Worm (Caenorhabditis elegans) whole organism, late embryonic: ENCODE measurements around the gene F14H12.7.

Source experiments
- C38D4.7 ChIP-seq: fragments of 200-800 bp; sonication (Bioruptor generic); optimal IDR thresholded peaks from 2 replicates; lab custom pipeline; 2018; ENCODE audit warnings: mild to moderate bottlenecking, missing genetic modification characterization, moderate library complexity, missing compliant biosample characterization
- Y22D7AL.16 ChIP-seq: sonication (generic microtip); optimal IDR thresholded peaks from 2 replicates; lab custom pipeline; 2016; ENCODE audit warnings: missing genetic modification characterization, missing compliant biosample characterization
- ceh-19 ChIP-seq: fragments of 200-800 bp; sonication (Bioruptor generic); optimal IDR thresholded peaks from 2 replicates; lab custom pipeline; 2018; ENCODE audit warnings: mild to moderate bottlenecking, missing genetic modification characterization, missing compliant biosample characterization
- ceh-30 ChIP-seq: fragments of 150-350 bp; optimal IDR thresholded peaks from 2 replicates; lab custom pipeline; 2014; ENCODE audit warnings: missing biosample characterization, missing genetic modification characterization
- ceh-45 ChIP-seq: fragments of 200-800 bp; sonication (Bioruptor generic); IDR thresholded peaks from 2 replicates; pipeline ENCODE4 v1.3.6; 2022; ENCODE audit warnings: missing genetic modification reagents, missing genetic modification characterization, missing compliant biosample characterization
- ceh-6 ChIP-seq: fragments of 200-800 bp; sonication (Bioruptor generic); optimal IDR thresholded peaks from 2 replicates; lab custom pipeline; 2018; ENCODE audit warnings: mild to moderate bottlenecking, missing genetic modification characterization, missing compliant biosample characterization
- ceh-9 ChIP-seq: sonication (generic microtip); optimal IDR thresholded peaks from 2 replicates; lab custom pipeline; 2016; ENCODE audit warnings: mild to moderate bottlenecking, missing genetic modification characterization, inconsistent platforms, missing compliant biosample characterization
- elt-2 ChIP-seq: sonication (generic microtip); optimal IDR thresholded peaks from 2 replicates; lab custom pipeline; 2016; ENCODE audit warnings: missing genetic modification reagents, missing genetic modification characterization, missing compliant biosample characterization
- ets-4 ChIP-seq: sonication (generic microtip); optimal IDR thresholded peaks from 2 replicates; lab custom pipeline; 2016; ENCODE audit warnings: missing genetic modification characterization, missing compliant biosample characterization
- eyg-1 ChIP-seq: sonication (generic microtip); optimal IDR thresholded peaks from 2 replicates; lab custom pipeline; 2016; ENCODE audit warnings: missing genotype, missing genetic modification characterization, missing compliant biosample characterization
- gmeb-2 ChIP-seq: sonication (generic microtip); optimal IDR thresholded peaks from 2 replicates; lab custom pipeline; 2016; ENCODE audit warnings: missing genetic modification characterization, inconsistent platforms, missing compliant biosample characterization
- hlh-15 ChIP-seq: sonication (generic microtip); optimal IDR thresholded peaks from 2 replicates; lab custom pipeline; 2016; ENCODE audit warnings: missing genetic modification characterization, missing compliant biosample characterization
- hlh-30 ChIP-seq: sonication (generic microtip); optimal IDR thresholded peaks from 2 replicates; lab custom pipeline; 2017; ENCODE audit warnings: antibody characterized with exemption, missing genetic modification characterization, missing compliant biosample characterization; ENCODE audit not compliant: insufficient read depth
- hlh-8 ChIP-seq: sonication (generic microtip); optimal IDR thresholded peaks from 2 replicates; lab custom pipeline; 2016; ENCODE audit warnings: missing genotype, missing genetic modification characterization, missing compliant biosample characterization
- lin-11 ChIP-seq: fragments of 200-800 bp; sonication (Bioruptor generic); optimal IDR thresholded peaks from 2 replicates; lab custom pipeline; 2018; ENCODE audit warnings: mild to moderate bottlenecking, missing genetic modification characterization, missing compliant biosample characterization
- madf-2 ChIP-seq: sonication (generic microtip); optimal IDR thresholded peaks from 2 replicates; lab custom pipeline; 2017; ENCODE audit warnings: missing genetic modification characterization, missing compliant biosample characterization
- mec-3 ChIP-seq: sonication (generic microtip); optimal IDR thresholded peaks from 2 replicates; lab custom pipeline; 2016; ENCODE audit warnings: borderline replicate concordance, missing genetic modification characterization, missing compliant biosample characterization
- npax-4 ChIP-seq: sonication (generic microtip); optimal IDR thresholded peaks from 2 replicates; lab custom pipeline; 2016; ENCODE audit warnings: missing genetic modification characterization, missing compliant biosample characterization
- odd-2 ChIP-seq: sonication (generic microtip); optimal IDR thresholded peaks from 2 replicates; lab custom pipeline; 2017; ENCODE audit warnings: antibody characterized with exemption, mild to moderate bottlenecking, missing genetic modification characterization, missing compliant biosample characterization
- pag-3 ChIP-seq: sonication (generic microtip); optimal IDR thresholded peaks from 2 replicates; lab custom pipeline; 2016; ENCODE audit warnings: missing compliant biosample characterization, missing genetic modification characterization, borderline replicate concordance
- pha-4 ChIP-seq: fragments of 150-350 bp; optimal IDR thresholded peaks from 2 replicates; lab custom pipeline; 2018; ENCODE audit warnings: missing biosample characterization, missing genetic modification reagents, missing genetic modification characterization
- pqm-1 ChIP-seq: sonication (generic microtip); optimal IDR thresholded peaks from 2 replicates; lab custom pipeline; 2016; ENCODE audit warnings: missing genetic modification characterization, missing compliant biosample characterization
- rnt-1 ChIP-seq: sonication (generic microtip); optimal IDR thresholded peaks from 2 replicates; lab custom pipeline; 2016; ENCODE audit warnings: missing genetic modification characterization, missing compliant biosample characterization
- sdc-2 ChIP-seq: sonication (generic microtip); optimal IDR thresholded peaks from 2 replicates; lab custom pipeline; 2016; ENCODE audit warnings: missing genotype, missing genetic modification characterization, missing compliant biosample characterization
- sox-4 ChIP-seq: sonication (generic microtip); optimal IDR thresholded peaks from 2 replicates; lab custom pipeline; 2017; ENCODE audit warnings: mild to moderate bottlenecking, missing genetic modification characterization, inconsistent platforms, missing compliant biosample characterization
- syd-9 ChIP-seq: sonication (generic microtip); optimal IDR thresholded peaks from 2 replicates; lab custom pipeline; 2016; ENCODE audit warnings: mild to moderate bottlenecking, missing genetic modification characterization, moderate library complexity, missing compliant biosample characterization
- tbx-2 ChIP-seq: sonication (generic microtip); optimal IDR thresholded peaks from 2 replicates; lab custom pipeline; 2016; ENCODE audit warnings: missing genetic modification characterization, missing compliant biosample characterization
- tbx-7 ChIP-seq: sonication (generic microtip); optimal IDR thresholded peaks from 2 replicates; lab custom pipeline; 2016; ENCODE audit warnings: missing genotype, missing genetic modification characterization, missing compliant biosample characterization
- unc-3 ChIP-seq, 2 experiments: fragments of 200-800 bp in 1 of 2; sonication (Bioruptor generic) in 1 of 2; sonication (generic microtip) in 1 of 2; conservative IDR thresholded peaks in 1 of 2; optimal IDR thresholded peaks in 1 of 2; 2 replicates each; pipeline versions ENCODE4 v1.3.6 to Lab custom; 2016 to 2022; ENCODE audit warnings: missing compliant biosample characterization in 2 of 2, missing genetic modification characterization in 2 of 2, missing genetic modification reagents in 1 of 2
- unc-42 ChIP-seq: sonication (generic microtip); optimal IDR thresholded peaks from 2 replicates; lab custom pipeline; 2016; ENCODE audit warnings: missing genotype, missing genetic modification characterization, missing compliant biosample characterization
- unc-55 ChIP-seq: sonication (generic microtip); optimal IDR thresholded peaks from 2 replicates; lab custom pipeline; 2017; ENCODE audit warnings: missing biosample characterization, missing genetic modification reagents, missing genetic modification characterization
- ztf-16 ChIP-seq: sonication (generic microtip); optimal IDR thresholded peaks from 2 replicates; lab custom pipeline; 2017; ENCODE audit warnings: missing genetic modification characterization, missing compliant biosample characterization

Gene F14H12.7

DNA sequence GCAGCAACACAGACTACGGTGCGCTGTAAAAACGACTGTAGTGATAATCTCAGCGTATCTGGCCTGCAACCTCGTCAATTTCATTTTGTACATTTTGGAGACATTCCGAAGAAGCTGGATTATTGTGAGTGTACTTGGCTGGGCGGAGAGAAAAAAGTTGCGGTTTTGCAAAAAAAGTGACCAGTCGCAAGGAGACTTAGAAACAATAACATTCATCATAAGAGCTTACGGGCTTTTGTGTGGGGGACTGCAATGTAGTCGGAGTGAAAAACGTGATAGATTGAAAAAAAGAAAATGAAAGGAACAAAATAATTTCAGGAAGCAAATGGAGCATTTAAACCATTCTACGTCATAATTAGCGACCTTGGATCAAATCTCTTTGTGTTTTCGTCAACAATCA, 46.0 kb upstream of the F14H12.7 start:
- TF ChIP-seq odd-2 (tag; lab: Kevin White, UChicago) (no peak), unc-42 (tag; lab: Kevin White, UChicago) (no peak)

DNA sequence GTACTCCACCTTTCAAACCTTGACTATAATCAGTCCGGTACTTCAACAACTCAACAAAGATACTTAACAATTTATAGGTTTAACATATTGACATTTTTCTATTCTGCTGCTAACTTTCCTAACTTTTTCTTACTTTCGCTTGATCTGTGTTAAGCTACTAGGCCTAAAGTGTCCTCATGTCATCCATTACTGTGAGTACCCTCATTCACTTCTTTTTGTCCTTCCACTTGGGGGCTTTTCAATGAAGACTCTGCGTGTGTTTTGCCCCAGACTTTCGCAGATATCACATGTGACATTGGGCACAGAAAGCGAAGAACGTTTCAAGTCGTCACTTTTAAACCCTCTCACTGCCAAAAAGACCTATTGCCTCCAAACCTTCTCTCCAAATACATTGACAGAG, 42.3 kb upstream of the F14H12.7 start:
- no peak for TF ChIP-seq syd-9 (tag; lab: Kevin White, UChicago)
- no peak for TF ChIP-seq ceh-6 (GFP tag; lab: Kevin White, UChicago)
- TF ChIP-seq rnt-1 (tag; lab: Kevin White, UChicago): no peak
- no peak for TF ChIP-seq ceh-45 (GFP tag; lab: Robert Waterston, UW)
- TF ChIP-seq madf-2: no peak
- TF ChIP-seq, all 69 proteins: peak for 0

DNA sequence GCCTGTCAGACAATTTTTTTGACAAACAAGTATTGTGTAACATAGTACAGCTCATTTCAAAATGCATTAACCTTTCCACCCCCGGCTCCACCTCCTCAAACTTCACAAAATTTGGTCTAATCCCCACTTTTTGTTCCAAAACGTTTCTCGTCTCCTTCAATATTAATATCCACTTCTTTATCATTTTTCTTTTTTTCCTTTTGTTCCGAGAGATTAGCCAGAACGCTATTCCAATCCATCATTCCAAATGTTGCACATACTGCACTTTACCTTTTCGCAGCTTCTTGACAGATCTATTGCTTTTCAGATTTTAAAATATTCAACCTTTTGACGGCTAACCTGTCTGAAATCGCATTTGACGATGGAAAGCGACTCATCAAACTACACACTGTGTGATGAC, 40.4 kb upstream of the F14H12.7 start, which contains the start of gene D1079.1:
D1079.1 (plus strand) TSS at position 301 of the 400 bp plus-strand sequence.
- TF ChIP-seq sox-4 (tag; lab: Kevin White, UChicago) (no peak), C38D4.7 (no peak), lin-11 (tag; lab: Kevin White, UChicago) (no peak), elt-2 (tag; lab: Kevin White, UChicago) (no peak), sdc-2 (no peak), ets-4 (no peak), gmeb-2 (tag; lab: Kevin White, UChicago) (no peak), ceh-19 (GFP tag; lab: Kevin White, UChicago) (no peak), tbx-2 (tag; lab: Kevin White, UChicago) (no peak), unc-3 (GFP tag; conservative IDR thresholded peaks at IDR 0.05; lab: Robert Waterston, UW) (no peak), unc-3 (tag; optimal IDR thresholded peaks at IDR 0.05; lab: Kevin White, UChicago) (no peak)

DNA sequence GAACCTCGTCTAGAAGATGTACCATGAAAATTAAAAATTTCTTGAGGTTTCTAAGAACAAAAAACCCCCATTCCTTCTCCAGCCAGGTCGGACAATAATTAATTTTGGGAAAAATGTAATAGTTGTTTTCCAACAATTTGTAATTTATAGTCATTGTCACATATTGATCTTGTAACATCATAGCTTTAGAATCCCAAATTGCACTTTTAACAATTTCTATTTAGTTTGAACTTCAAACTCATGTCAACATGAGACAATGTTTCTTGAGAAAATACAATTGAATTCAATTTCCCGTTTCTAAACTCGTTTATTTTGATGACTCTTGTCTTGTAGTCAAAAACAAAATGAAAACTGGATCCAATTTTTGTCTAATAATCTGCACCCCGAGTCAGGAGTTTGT, 37.9 kb upstream of the F14H12.7 start:
- no peak for TF ChIP-seq mec-3 (tag; lab: Kevin White, UChicago)
- TF ChIP-seq hlh-30 (tag; lab: Kevin White, UChicago): no peak
- TF ChIP-seq lin-11 (tag; lab: Kevin White, UChicago): no peak
- no peak for TF ChIP-seq ceh-19 (GFP tag; lab: Kevin White, UChicago)
- TF ChIP-seq tbx-7 (tag; lab: Kevin White, UChicago): no peak
- TF ChIP-seq ceh-9: no peak
- TF ChIP-seq, all 69 proteins: peak for 0

DNA sequence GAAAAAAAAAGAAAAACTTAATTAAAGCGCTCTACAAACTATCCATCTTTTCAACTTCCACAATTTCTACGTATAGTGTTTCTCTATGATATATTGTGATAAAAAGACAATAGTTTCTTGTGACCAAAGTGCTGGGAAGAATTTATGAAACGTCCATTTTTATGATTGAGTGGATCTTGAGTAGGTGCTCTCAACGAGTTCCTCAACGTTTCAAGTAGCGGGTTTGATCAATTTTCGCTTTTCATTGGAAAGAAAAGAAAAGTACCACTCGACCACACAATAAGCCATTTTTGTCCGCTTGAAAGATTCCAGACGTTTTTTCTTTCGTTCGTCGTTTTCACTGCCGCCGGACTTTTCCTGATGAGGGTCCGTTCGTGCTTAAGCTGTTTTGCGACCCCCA, 35.0 kb upstream of the F14H12.7 start:
- TF ChIP-seq Y22D7AL.16 (tag; lab: Kevin White, UChicago) (no peak), eyg-1 (no peak), npax-4 (tag; lab: Kevin White, UChicago) (no peak), hlh-8 (tag; lab: Kevin White, UChicago) (no peak), sdc-2 (no peak), unc-42 (tag; lab: Kevin White, UChicago) (no peak), pqm-1 (tag; lab: Kevin White, UChicago) (no peak), pag-3 (tag; lab: Kevin White, UChicago) (no peak), tbx-7 (tag; lab: Kevin White, UChicago) (no peak), hlh-15 (tag; lab: Kevin White, UChicago) (no peak), pha-4 (tag; lab: Kevin White, UChicago) (no peak), ztf-16 (tag; lab: Kevin White, UChicago) (no peak), unc-55 (no peak), ceh-30 (tag; lab: Kevin White, UChicago) (no peak)
